Fruit fly (Drosophila melanogaster): Measurements from ENCODE around the gene Plod.

- TF ChIP-seq Myc (optimal IDR thresholded peaks at IDR 0.05) (no peak), Abd-B (GFP tag; optimal IDR thresholded peaks at IDR 0.05) (no peak), ey (GFP tag; optimal IDR thresholded peaks at IDR 0.05) (no peak), lola (GFP tag; optimal IDR thresholded peaks at IDR 0.05) (no peak), h (GFP tag; optimal IDR thresholded peaks at IDR 0.05) (peak; percentile 39)
These were observed at the start of gene Plod for dm6 chr3L:11205608-11206336.
